Fruit fly (Drosophila melanogaster): ENCODE measurements around the gene Gr10b.

Gr10b gene

dm6 chrX:11451027-11451572, 38.1 kb upstream of the Gr10b start (continued):
- TF ChIP-seq CG12299 (tag; optimal IDR thresholded peaks at IDR 0.05): no peak
- no peak for TF ChIP-seq nom (GFP tag; optimal IDR thresholded peaks at IDR 0.05)
- peak; percentile 55 for TF ChIP-seq CG14667 (GFP tag; IDR thresholded peaks at IDR 0.05)
- TF ChIP-seq HmgD (GFP tag; optimal IDR thresholded peaks at IDR 0.05): no peak
- TF ChIP-seq TFAM (GFP tag; optimal IDR thresholded peaks at IDR 0.05): no peak
- no peak for TF ChIP-seq bigmax (GFP tag; optimal IDR thresholded peaks at IDR 0.05)
- no peak for TF ChIP-seq Poxn (GFP tag; IDR thresholded peaks at IDR 0.05)
- TF ChIP-seq CG6175 (GFP tag; IDR thresholded peaks at IDR 0.05): 0 out of 3 replicates have a peak, but pooled peaks have one; percentile 37
- no peak for TF ChIP-seq B-H2 (GFP tag; optimal IDR thresholded peaks at IDR 0.05)
- TF ChIP-seq CG4730 (GFP tag; IDR thresholded peaks at IDR 0.05): 0 out of 2 replicates have a peak, but pooled peaks have one; percentile 14
- no peak for TF ChIP-seq dan (GFP tag; IDR thresholded peaks at IDR 0.05)
- no peak for TF ChIP-seq Antp (GFP tag; optimal IDR thresholded peaks at IDR 0.05)
- TF ChIP-seq CG5180 (GFP tag; optimal IDR thresholded peaks at IDR 0.05): peak; percentile 25
- TF ChIP-seq ash1 (GFP tag; optimal IDR thresholded peaks at IDR 0.05): no peak
- TF ChIP-seq Myb (GFP tag; optimal IDR thresholded peaks at IDR 0.05): peak; percentile 17
- peak; percentile 69 for TF ChIP-seq Ptx1 (GFP tag; IDR thresholded peaks at IDR 0.05)
- no peak for TF ChIP-seq Rx (GFP tag; IDR thresholded peaks at IDR 0.05)
- no peak for TF ChIP-seq shn (GFP tag; optimal IDR thresholded peaks at IDR 0.05)
- TF ChIP-seq Spps (tag; optimal IDR thresholded peaks at IDR 0.05): no peak
- peak; percentile 83 for TF ChIP-seq sd (tag; optimal IDR thresholded peaks at IDR 0.05)
- TF ChIP-seq CG6854 (GFP tag; optimal IDR thresholded peaks at IDR 0.05): no peak
- no peak for TF ChIP-seq CG6791 (GFP tag; IDR thresholded peaks at IDR 0.05; ENCODE audit: partially characterized antibody)
- no peak for TF ChIP-seq btn (GFP tag; optimal IDR thresholded peaks at IDR 0.05)
- peak; percentile 54 for TF ChIP-seq CG13624 (GFP tag; optimal IDR thresholded peaks at IDR 0.05)
- no peak for TF ChIP-seq CG10267 (tag; optimal IDR thresholded peaks at IDR 0.05)
- TF ChIP-seq bbx (GFP tag; IDR thresholded peaks at IDR 0.05; ENCODE audit: partially characterized antibody): no peak
- TF ChIP-seq MBD-R2 (GFP tag; IDR thresholded peaks at IDR 0.05): no peak; the same call in 1 of the 2 replicates
- no peak for TF ChIP-seq CG14710 (tag; optimal IDR thresholded peaks at IDR 0.05)
- no peak for TF ChIP-seq CG9797 (GFP tag; optimal IDR thresholded peaks at IDR 0.05)
- TF ChIP-seq CG6272 (GFP tag; IDR thresholded peaks at IDR 0.05): peak; percentile 35; the same call in 1 of the 2 replicates
- no peak for TF ChIP-seq CG11093 (GFP tag; IDR thresholded peaks at IDR 0.05)
- TF ChIP-seq Fer3 (tag; optimal IDR thresholded peaks at IDR 0.05): peak; percentile 36
- peak; percentile 22 for TF ChIP-seq slp2 (GFP tag; optimal IDR thresholded peaks at IDR 0.05)
- peak; percentile 69 for TF ChIP-seq lmd (GFP tag; IDR thresholded peaks at IDR 0.05)
- peak; percentile 56 for TF ChIP-seq CG12219 (GFP tag; optimal IDR thresholded peaks at IDR 0.05)
- TF ChIP-seq dmrt11E (tag; optimal IDR thresholded peaks at IDR 0.05): no peak
- TF ChIP-seq br (optimal IDR thresholded peaks at IDR 0.05): no peak
- TF ChIP-seq CG7928 (GFP tag; optimal IDR thresholded peaks at IDR 0.05): no peak
- TF ChIP-seq nau (GFP tag; optimal IDR thresholded peaks at IDR 0.05): no peak
- no peak for TF ChIP-seq CG2875 (GFP tag; optimal IDR thresholded peaks at IDR 0.05)
- peak; percentile 31 for TF ChIP-seq Chrac-16 (GFP tag; optimal IDR thresholded peaks at IDR 0.05)
- TF ChIP-seq CG18599 (GFP tag; optimal IDR thresholded peaks at IDR 0.05): peak; percentile 17
- TF ChIP-seq CG16863 (GFP tag; optimal IDR thresholded peaks at IDR 0.05): no peak
- TF ChIP-seq insv (GFP tag; optimal IDR thresholded peaks at IDR 0.05): no peak
- TF ChIP-seq CG13296 (GFP tag; optimal IDR thresholded peaks at IDR 0.05): peak; percentile 57
- TF ChIP-seq CG10959 (GFP tag; IDR thresholded peaks at IDR 0.05): no peak
- no peak for TF ChIP-seq BEAF-32 (GFP tag; optimal IDR thresholded peaks at IDR 0.05)
- TF ChIP-seq CG2889 (GFP tag; IDR thresholded peaks at IDR 0.05): peak; percentile 43; the same call in 1 of the 3 replicates
- TF ChIP-seq kni (GFP tag; optimal IDR thresholded peaks at IDR 0.05): no peak
- TF ChIP-seq CG5953 (GFP tag; IDR thresholded peaks at IDR 0.05): 0 out of 2 replicates have a peak, but pooled peaks have one; percentile 12
